Fruit fly (Drosophila melanogaster) whole organism, embryonic: ENCODE data around the gene CG11168.
A peak's percentile ranks its signal among the peaks of the same experiment; 100 is the strongest.

Source experiments
- Adf1 ChIP-seq: fragments of 200-800 bp; sonication (Bioruptor generic); IDR thresholded peaks from 2 replicates; pipeline ENCODE4 v1.3.6; 2022; ENCODE audit warnings: missing biosample characterization, missing genetic modification characterization
- CG10321 ChIP-seq: fragments of 200-800 bp; sonication (Bioruptor generic); IDR thresholded peaks from 2 replicates; pipeline ENCODE4 v1.3.6; 2022; ENCODE audit warnings: missing biosample characterization, missing genetic modification characterization
- CG10654 ChIP-seq: fragments of 200-800 bp; sonication (Bioruptor generic); optimal IDR thresholded peaks from 2 replicates; lab custom pipeline; 2016; ENCODE audit warnings: missing biosample characterization, missing genetic modification characterization
- CG12236 ChIP-seq: fragments of 200-800 bp; sonication (Bioruptor generic); optimal IDR thresholded peaks from 2 replicates; lab custom pipeline; 2016; ENCODE audit warnings: missing biosample characterization, missing genetic modification characterization
- CG16863 ChIP-seq: fragments of 200-800 bp; sonication (Bioruptor generic); optimal IDR thresholded peaks from 3 replicates; lab custom pipeline; 2016; ENCODE audit warnings: missing biosample characterization, missing genetic modification characterization
- CG17568 ChIP-seq: fragments of 200-800 bp; sonication (Bioruptor generic); optimal IDR thresholded peaks from 2 replicates; lab custom pipeline; 2018; ENCODE audit warnings: missing biosample characterization, mild to moderate bottlenecking, missing genetic modification characterization, moderate library complexity
- CG2678 ChIP-seq: fragments of 200-800 bp; sonication (Bioruptor generic); optimal IDR thresholded peaks from 3 replicates; lab custom pipeline; 2019; ENCODE audit warnings: missing biosample characterization, mild to moderate bottlenecking, missing genetic modification characterization, moderate library complexity
- CG30403 ChIP-seq: fragments of 200-800 bp; sonication (Bioruptor generic); optimal IDR thresholded peaks from 3 replicates; lab custom pipeline; 2016; ENCODE audit warnings: missing biosample characterization, missing genetic modification characterization
- CG3065 ChIP-seq: fragments of 200-800 bp; sonication (Bioruptor generic); optimal IDR thresholded peaks from 2 replicates; lab custom pipeline; 2016; ENCODE audit warnings: missing biosample characterization, missing genetic modification characterization
- CG33213 ChIP-seq: fragments of 200-800 bp; sonication (Bioruptor generic); optimal IDR thresholded peaks from 3 replicates; lab custom pipeline; 2016; ENCODE audit warnings: missing biosample characterization, missing genetic modification characterization
- CG4707 ChIP-seq: fragments of 200-800 bp; sonication (Bioruptor generic); optimal IDR thresholded peaks from 2 replicates; lab custom pipeline; 2018; ENCODE audit warnings: missing biosample characterization, mild to moderate bottlenecking, missing genetic modification characterization, moderate library complexity
- CG6272 ChIP-seq: fragments of 200-800 bp; sonication (Bioruptor generic); IDR thresholded peaks from 2 replicates; pipeline ENCODE4 v1.3.6; 2022; ENCODE audit warnings: missing biosample characterization, missing genetic modification characterization
- CG6813 ChIP-seq: fragments of 200-800 bp; sonication (Bioruptor generic); optimal IDR thresholded peaks from 2 replicates; lab custom pipeline; 2017; ENCODE audit warnings: missing biosample characterization, missing genetic modification characterization, mild to moderate bottlenecking, moderate library complexity, missing genetic modification reagents
- CG7357 ChIP-seq: fragments of 200-800 bp; sonication (Bioruptor generic); IDR thresholded peaks from 3 replicates; pipeline ENCODE4 v1.3.6; 2022; ENCODE audit warnings: missing biosample characterization, missing genetic modification characterization
- CG7372 ChIP-seq: fragments of 200-800 bp; sonication (Bioruptor generic); IDR thresholded peaks from 2 replicates; pipeline ENCODE4 v1.3.6; 2022; ENCODE audit warnings: missing biosample characterization, missing genetic modification characterization
- CG8089 ChIP-seq: fragments of 200-800 bp; sonication (Bioruptor generic); optimal IDR thresholded peaks from 3 replicates; lab custom pipeline; 2016; ENCODE audit warnings: missing biosample characterization, missing genetic modification characterization
- CG9437 ChIP-seq: fragments of 200-800 bp; sonication (Bioruptor generic); optimal IDR thresholded peaks from 2 replicates; lab custom pipeline; 2018; ENCODE audit warnings: missing biosample characterization, mild to moderate bottlenecking, missing genetic modification characterization
- Dip3 ChIP-seq: fragments of 200-800 bp; sonication (Bioruptor generic); optimal IDR thresholded peaks from 3 replicates; lab custom pipeline; 2016; ENCODE audit warnings: missing biosample characterization, missing genetic modification characterization
- Hey ChIP-seq: fragments of 200-800 bp; sonication (Bioruptor generic); optimal IDR thresholded peaks from 3 replicates; lab custom pipeline; 2018; ENCODE audit warnings: missing biosample characterization, mild to moderate bottlenecking, missing genetic modification characterization
- HmgD ChIP-seq: fragments of 200-800 bp; sonication (Bioruptor generic); optimal IDR thresholded peaks from 3 replicates; lab custom pipeline; 2016; ENCODE audit warnings: missing biosample characterization, missing genetic modification characterization
- Hr3 ChIP-seq: fragments of 200-800 bp; sonication (Bioruptor generic); optimal IDR thresholded peaks from 3 replicates; lab custom pipeline; 2016; ENCODE audit warnings: missing biosample characterization, missing genetic modification characterization
- Lpt ChIP-seq: fragments of >200 bp; optimal IDR thresholded peaks from 2 replicates; lab custom pipeline; 2018; ENCODE audit warnings: missing biosample characterization, missing genetic modification characterization
- Neu2 ChIP-seq: fragments of 200-800 bp; sonication (Bioruptor generic); optimal IDR thresholded peaks from 3 replicates; lab custom pipeline; 2016; ENCODE audit warnings: missing biosample characterization, missing genetic modification characterization, borderline replicate concordance
- Side ChIP-seq: fragments of 200-800 bp; sonication (Bioruptor generic); optimal IDR thresholded peaks from 2 replicates; lab custom pipeline; 2016; ENCODE audit warnings: missing biosample characterization, missing genetic modification characterization
- Six4 ChIP-seq: fragments of 200-800 bp; sonication (Bioruptor generic); optimal IDR thresholded peaks from 2 replicates; lab custom pipeline; 2016; ENCODE audit warnings: missing biosample characterization, missing genetic modification characterization
- Sry-δ ChIP-seq: fragments of 200-800 bp; sonication (Bioruptor generic); optimal IDR thresholded peaks from 2 replicates; lab custom pipeline; 2016; ENCODE audit warnings: missing biosample characterization, missing genetic modification characterization
- Vsx1 ChIP-seq: fragments of 200-800 bp; sonication (Bioruptor generic); optimal IDR thresholded peaks from 2 replicates; lab custom pipeline; 2017; ENCODE audit warnings: missing biosample characterization, mild to moderate bottlenecking, missing genetic modification characterization, missing genetic modification reagents
- Xrp1 ChIP-seq: fragments of 200-800 bp; sonication (Bioruptor generic); IDR thresholded peaks from 2 replicates; pipeline ENCODE4 v1.3.6; 2022; ENCODE audit warnings: missing biosample characterization, missing genetic modification characterization
- ap ChIP-seq: fragments of 200-800 bp; sonication (Bioruptor generic); IDR thresholded peaks from 2 replicates; pipeline ENCODE4 v1.3.6; 2022; ENCODE audit warnings: missing biosample characterization, missing genetic modification characterization
- bab2 ChIP-seq: fragments of 200-800 bp; sonication (Bioruptor generic); optimal IDR thresholded peaks from 2 replicates; lab custom pipeline; 2016; ENCODE audit warnings: missing biosample characterization, missing genetic modification characterization
- bbx ChIP-seq: fragments of 200-800 bp; sonication (Bioruptor generic); IDR thresholded peaks from 2 replicates; pipeline ENCODE4 v1.3.6; 2022; ENCODE audit warnings: missing biosample characterization, missing genetic modification characterization; ENCODE audit not compliant: partially characterized antibody
- bcd ChIP-seq: fragments of 200-800 bp; sonication (Bioruptor generic); optimal IDR thresholded peaks from 2 replicates; lab custom pipeline; 2017; ENCODE audit warnings: missing biosample characterization, mild to moderate bottlenecking, missing genetic modification characterization
- chm ChIP-seq: fragments of 200-800 bp; sonication (Bioruptor generic); IDR thresholded peaks from 2 replicates; pipeline ENCODE4 v1.3.6; 2022; ENCODE audit warnings: missing biosample characterization, missing genetic modification characterization
- crp ChIP-seq, 2 experiments: fragments of 200-800 bp; sonication (Bioruptor generic); optimal IDR thresholded peaks; 2 replicates in 1 of 2; 3 replicates in 1 of 2; lab custom pipeline; 2017; ENCODE audit warnings: missing biosample characterization in 2 of 2, missing genetic modification characterization in 2 of 2, mild to moderate bottlenecking in 1 of 2, moderate library complexity in 1 of 2
- en ChIP-seq: fragments of 200-800 bp; sonication (Bioruptor generic); optimal IDR thresholded peaks from 2 replicates; lab custom pipeline; 2016; ENCODE audit warnings: missing biosample characterization, missing genetic modification characterization
- fd3F ChIP-seq: fragments of 200-800 bp; sonication (Bioruptor generic); optimal IDR thresholded peaks from 2 replicates; lab custom pipeline; 2018; ENCODE audit warnings: missing biosample characterization, mild to moderate bottlenecking, missing genetic modification characterization, moderate library complexity
- hth ChIP-seq: fragments of >200 bp; optimal IDR thresholded peaks from 2 replicates; lab custom pipeline; 2017; ENCODE audit warnings: inconsistent platforms
- klu ChIP-seq: fragments of 200-800 bp; sonication (Bioruptor generic); IDR thresholded peaks from 2 replicates; pipeline ENCODE4 v1.3.6; 2022; ENCODE audit warnings: missing biosample characterization, missing genetic modification characterization
- nerfin-1 ChIP-seq: fragments of 200-800 bp; sonication (Bioruptor generic); optimal IDR thresholded peaks from 3 replicates; lab custom pipeline; 2019; ENCODE audit warnings: missing biosample characterization, mild to moderate bottlenecking, missing genetic modification characterization, moderate library complexity
- pb ChIP-seq: fragments of 200-800 bp; sonication (Bioruptor generic); optimal IDR thresholded peaks from 3 replicates; lab custom pipeline; 2016; ENCODE audit warnings: missing biosample characterization, missing genetic modification characterization
- pnt ChIP-seq: fragments of 200-800 bp; sonication (Bioruptor generic); optimal IDR thresholded peaks from 3 replicates; lab custom pipeline; 2016; ENCODE audit warnings: missing biosample characterization, missing genetic modification characterization
- salm ChIP-seq: fragments of 200-800 bp; sonication (Bioruptor generic); optimal IDR thresholded peaks from 2 replicates; lab custom pipeline; 2018; ENCODE audit warnings: missing biosample characterization, mild to moderate bottlenecking, missing genetic modification characterization
- scrt ChIP-seq: fragments of 200-800 bp; sonication (Bioruptor generic); optimal IDR thresholded peaks from 2 replicates; lab custom pipeline; 2018; ENCODE audit warnings: missing biosample characterization, mild to moderate bottlenecking, missing genetic modification characterization, moderate library complexity
- sens-2 ChIP-seq: fragments of 200-800 bp; sonication (Bioruptor generic); IDR thresholded peaks from 2 replicates; pipeline ENCODE4 v1.3.6; 2022; ENCODE audit warnings: missing biosample characterization, missing genetic modification characterization
- stc ChIP-seq: fragments of 200-800 bp; sonication (Bioruptor generic); IDR thresholded peaks from 2 replicates; pipeline ENCODE4 v1.3.6; 2022; ENCODE audit warnings: missing biosample characterization, missing genetic modification characterization
- tna ChIP-seq: fragments of 200-800 bp; sonication (Bioruptor generic); IDR thresholded peaks from 2 replicates; pipeline ENCODE4 v1.3.6; 2022; ENCODE audit warnings: missing biosample characterization, missing genetic modification characterization; ENCODE audit not compliant: partially characterized antibody
- ttk ChIP-seq: fragments of 200-800 bp; sonication (Bioruptor generic); IDR thresholded peaks from 2 replicates; pipeline ENCODE4 v2.1.2; 2022; ENCODE audit warnings: missing biosample characterization, missing genetic modification characterization
- tx ChIP-seq: fragments of 200-800 bp; sonication (Bioruptor generic); optimal IDR thresholded peaks from 2 replicates; lab custom pipeline; 2016; ENCODE audit warnings: missing biosample characterization, missing genetic modification characterization
- vvl ChIP-seq: fragments of 200-800 bp; sonication (Bioruptor generic); IDR thresholded peaks from 2 replicates; pipeline ENCODE4 v1.3.6; 2022; ENCODE audit warnings: missing biosample characterization, missing genetic modification characterization
- zf30C ChIP-seq: fragments of 200-800 bp; sonication (Bioruptor generic); optimal IDR thresholded peaks from 3 replicates; lab custom pipeline; 2018; ENCODE audit warnings: missing biosample characterization, mild to moderate bottlenecking, missing genetic modification characterization

The CG11168 gene

dm6 chr3R:24875939-24876842 lies 41.7 kb upstream of the CG11168 start, which contains the start of gene CG3744 (continued):
- TF ChIP-seq CG16863 (GFP tag; lab: Kevin White, UChicago): peak; percentile 59
- TF ChIP-seq stc (GFP tag; lab: Robert Waterston, UW): peak; percentile 85
- TF ChIP-seq Adf1 (GFP tag; lab: Robert Waterston, UW): peak; percentile 79
- TF ChIP-seq pnt (GFP tag; lab: Kevin White, UChicago): peak; percentile 82
- TF ChIP-seq Hey (tag; lab: Kevin White, UChicago): peak; percentile 9
- peak; percentile 90 for TF ChIP-seq fd3F
- TF ChIP-seq CG12236 (GFP tag; lab: Kevin White, UChicago): no peak
- TF ChIP-seq zf30C (GFP tag; lab: Kevin White, UChicago): peak; percentile 21
- TF ChIP-seq Lpt (GFP tag; lab: Kevin White, UChicago): no peak
- peak; percentile 84 for TF ChIP-seq klu (GFP tag; lab: Robert Waterston, UW)
- TF ChIP-seq Vsx1 (GFP tag; lab: Kevin White, UChicago): no peak
- TF ChIP-seq CG3065 (GFP tag; lab: Kevin White, UChicago): peak; percentile 76
- TF ChIP-seq CG6813 (GFP tag; lab: Kevin White, UChicago): peak; percentile 79
- peak; percentile 84 for TF ChIP-seq ap (GFP tag; lab: Robert Waterston, UW)
- peak; percentile 72 for TF ChIP-seq Dip3 (GFP tag; lab: Kevin White, UChicago)
- TF ChIP-seq bcd: peak; percentile 91
- peak; percentile 62 for TF ChIP-seq pb (GFP tag; lab: Kevin White, UChicago)
- TF ChIP-seq CG33213 (GFP tag; lab: Kevin White, UChicago): peak; percentile 81
- TF ChIP-seq CG8089 (GFP tag; lab: Kevin White, UChicago): peak; percentile 64
- peak; percentile 95 for TF ChIP-seq bbx (GFP tag; lab: Robert Waterston, UW)
- peak; percentile 88 for TF ChIP-seq tna (GFP tag; lab: Robert Waterston, UW)
- peak; percentile 63 for TF ChIP-seq tx (GFP tag; lab: Kevin White, UChicago)
- peak; percentile 98 for TF ChIP-seq vvl (GFP tag; lab: Robert Waterston, UW)
- peak; percentile 77 for TF ChIP-seq CG10321 (GFP tag; lab: Robert Waterston, UW)
- peak; percentile 90 for TF ChIP-seq sens-2
- TF ChIP-seq CG4707 (GFP tag; lab: Kevin White, UChicago): peak; percentile 11
- peak; percentile 79 for TF ChIP-seq CG7357 (GFP tag; lab: Robert Waterston, UW)
- TF ChIP-seq Hr3 (GFP tag; lab: Kevin White, UChicago): peak; percentile 92
- peak; percentile 96 for TF ChIP-seq CG6272 (GFP tag; lab: Robert Waterston, UW)
- peak; percentile 76 for TF ChIP-seq salm
- TF ChIP-seq Sry-δ (GFP tag; lab: Kevin White, UChicago): peak; percentile 92
- peak; percentile 95 for TF ChIP-seq Xrp1 (GFP tag; lab: Robert Waterston, UW)
- TF ChIP-seq CG2678: peak; percentile 90
- TF ChIP-seq bab2: peak; percentile 75
- TF ChIP-seq en (GFP tag; lab: Kevin White, UChicago): no peak
- peak; percentile 93 for TF ChIP-seq CG7372 (GFP tag; lab: Robert Waterston, UW)
- no peak for TF ChIP-seq hth (lab: Kevin White, UChicago)
- TF ChIP-seq CG30403 (GFP tag; lab: Kevin White, UChicago): peak; percentile 92
- TF ChIP-seq CG10654: peak; percentile 89
- peak; percentile 93 for TF ChIP-seq chm (GFP tag; lab: Robert Waterston, UW)
- TF ChIP-seq scrt: no peak
- TF ChIP-seq crp (GFP tag; optimal IDR thresholded peaks at IDR 0.05; lab: Kevin White, UChicago): no peak
- peak; percentile 89 for TF ChIP-seq ttk (GFP tag; lab: Robert Waterston, UW)
- TF ChIP-seq HmgD: peak; percentile 18
- TF ChIP-seq Neu2 (GFP tag; lab: Kevin White, UChicago): no peak
- TF ChIP-seq CG9437: peak; percentile 54
- peak; percentile 86 for TF ChIP-seq Six4
- TF ChIP-seq nerfin-1 (tag; lab: Kevin White, UChicago): peak; percentile 80
- TF ChIP-seq CG17568 (GFP tag; lab: Kevin White, UChicago): no peak
- peak; percentile 39 for TF ChIP-seq Side (GFP tag; lab: Kevin White, UChicago)
